Fruit fly (Drosophila melanogaster) whole organism, adult: ENCODE measurements around the gene obst-H.

Source experiments
- Clk ChIP-seq: fragments of 200-800 bp; sonication (Bioruptor generic); optimal IDR thresholded peaks from 2 replicates; lab custom pipeline; 2017; ENCODE audit warnings: missing biosample characterization, missing genetic modification characterization
- cic ChIP-seq: fragments of 200-800 bp; sonication (Bioruptor generic); optimal IDR thresholded peaks from 2 replicates; lab custom pipeline; 2017; ENCODE audit warnings: missing biosample characterization, mild to moderate bottlenecking, missing genetic modification characterization, moderate library complexity

DNA sequence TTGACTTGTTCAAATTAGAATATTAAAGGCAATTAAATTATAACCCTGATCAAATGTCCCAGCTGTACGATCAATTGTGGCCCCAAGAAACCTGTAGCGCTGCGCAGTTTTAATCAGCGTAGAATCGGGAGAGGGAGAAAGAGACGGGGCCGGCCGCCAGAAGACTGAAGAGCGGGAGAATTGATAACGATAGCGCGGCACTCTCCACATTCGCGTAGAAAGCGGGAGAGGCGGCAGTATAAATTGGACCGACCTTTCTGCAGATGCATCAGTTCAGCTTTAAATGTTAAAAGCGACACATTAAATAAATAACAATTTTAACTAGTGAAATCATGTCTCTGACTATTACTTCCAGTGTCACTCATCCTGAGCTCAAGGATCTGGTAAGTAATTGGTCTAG is 18.3 kb downstream of the obst-H start, which contains the start of gene MsrA:
- TF ChIP-seq Clk (no peak), cic (GFP tag; lab: Kevin White, UChicago) (peak; percentile 49)
